Worm (Caenorhabditis elegans): ENCODE results near the gene T05A8.1.

DNA sequence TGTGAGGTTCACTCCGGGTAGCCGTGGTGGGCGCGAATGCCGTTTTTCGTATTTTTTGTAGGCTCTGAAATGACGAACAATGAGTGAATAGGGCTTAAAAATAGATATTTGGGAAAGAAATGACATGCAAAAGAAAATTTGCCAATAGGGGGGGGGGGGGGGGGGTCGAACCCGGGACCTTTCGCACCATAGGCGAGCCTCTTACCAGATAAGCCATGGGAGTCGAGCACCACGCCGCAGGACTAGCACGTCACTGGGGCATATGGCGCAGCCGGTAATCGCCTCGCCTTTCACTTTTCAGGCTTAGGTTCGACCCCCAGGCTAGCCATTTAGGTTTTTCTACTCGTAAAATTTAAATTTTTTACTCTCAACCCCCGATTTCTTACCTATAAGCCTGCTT is 9.4 kb upstream of the T05A8.1 start:
- TF ChIP-seq B0336.3 (GFP tag; IDR thresholded peaks at IDR 0.05) (no peak), attf-5 (GFP tag; optimal IDR thresholded peaks at IDR 0.05) (no peak), ccch-3 (GFP tag; optimal IDR thresholded peaks at IDR 0.05) (no peak), xnd-1 (tag; optimal IDR thresholded peaks at IDR 0.05) (no peak), lin-35 (GFP tag; optimal IDR thresholded peaks at IDR 0.05) (no peak), sdz-38 (tag; optimal IDR thresholded peaks at IDR 0.05) (no peak), dpff-1 (tag; optimal IDR thresholded peaks at IDR 0.05) (no peak), let-607 (tag; optimal IDR thresholded peaks at IDR 0.05) (no peak)
